Worm (Caenorhabditis elegans) whole organism, late embryonic: ENCODE results near the gene clc-31.

ENCODE experiments used
- K02D7.2 ChIP-seq: sonication (generic microtip); optimal IDR thresholded peaks from 2 replicates; lab custom pipeline; 2017; ENCODE audit warnings: mild to moderate bottlenecking, missing genetic modification characterization, missing compliant biosample characterization
- ama-1 ChIP-seq: fragments of 150-350 bp; optimal IDR thresholded peaks from 2 replicates; lab custom pipeline; 2014
- dve-1 ChIP-seq: sonication (generic microtip); optimal IDR thresholded peaks from 2 replicates; lab custom pipeline; 2017; ENCODE audit warnings: antibody characterized with exemption, mild to moderate bottlenecking, missing genetic modification characterization, missing compliant biosample characterization
- fkh-10 ChIP-seq: fragments of 150-350 bp; optimal IDR thresholded peaks from 2 replicates; lab custom pipeline; 2014; ENCODE audit warnings: missing biosample characterization, missing genetic modification reagents, missing genetic modification characterization
- fkh-6 ChIP-seq: sonication (generic microtip); optimal IDR thresholded peaks from 2 replicates; lab custom pipeline; 2016; ENCODE audit warnings: missing genetic modification characterization, missing compliant biosample characterization
- hlh-15 ChIP-seq: sonication (generic microtip); optimal IDR thresholded peaks from 2 replicates; lab custom pipeline; 2016; ENCODE audit warnings: missing genetic modification characterization, missing compliant biosample characterization
- hlh-30 ChIP-seq: sonication (generic microtip); optimal IDR thresholded peaks from 2 replicates; lab custom pipeline; 2017; ENCODE audit warnings: antibody characterized with exemption, missing genetic modification characterization, missing compliant biosample characterization; ENCODE audit not compliant: insufficient read depth
- nhr-11 ChIP-seq: fragments of 150-350 bp; optimal IDR thresholded peaks from 2 replicates; lab custom pipeline; 2014; ENCODE audit warnings: missing biosample characterization, missing genetic modification characterization
- npax-4 ChIP-seq: sonication (generic microtip); optimal IDR thresholded peaks from 2 replicates; lab custom pipeline; 2016; ENCODE audit warnings: missing genetic modification characterization, missing compliant biosample characterization
- pqm-1 ChIP-seq: sonication (generic microtip); optimal IDR thresholded peaks from 2 replicates; lab custom pipeline; 2016; ENCODE audit warnings: missing genetic modification characterization, missing compliant biosample characterization
- tbx-2 ChIP-seq: sonication (generic microtip); optimal IDR thresholded peaks from 2 replicates; lab custom pipeline; 2016; ENCODE audit warnings: missing genetic modification characterization, missing compliant biosample characterization
- unc-3 ChIP-seq, 2 experiments: fragments of 200-800 bp in 1 of 2; sonication (Bioruptor generic) in 1 of 2; sonication (generic microtip) in 1 of 2; conservative IDR thresholded peaks in 1 of 2; optimal IDR thresholded peaks in 1 of 2; 2 replicates each; pipeline versions ENCODE4 v1.3.6 to Lab custom; 2016 to 2022; ENCODE audit warnings: missing compliant biosample characterization in 2 of 2, missing genetic modification characterization in 2 of 2, missing genetic modification reagents in 1 of 2

DNA sequence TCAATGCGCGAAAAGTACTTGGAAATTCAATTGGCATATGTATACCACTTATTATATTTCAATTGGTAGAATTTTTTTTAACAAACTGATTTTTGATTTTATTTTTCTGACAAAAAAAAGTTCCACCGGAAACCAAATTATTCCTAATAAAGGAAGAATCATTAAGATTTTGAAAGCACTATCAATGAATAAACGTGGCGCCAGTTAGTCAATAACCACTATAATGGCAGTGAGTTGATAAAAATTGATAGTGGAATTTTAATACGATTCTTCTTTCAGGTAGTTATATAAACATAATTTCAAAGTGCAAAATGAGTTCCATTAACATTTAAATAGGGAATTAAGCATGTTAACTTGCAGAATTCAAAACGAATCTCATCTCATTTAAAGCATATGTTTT, 34.7 kb upstream of the clc-31 start, which contains the start of gene col-69:
- TF ChIP-seq pqm-1 (tag; lab: Kevin White, UChicago), result no peak
- no peak for TF ChIP-seq tbx-2 (tag; lab: Kevin White, UChicago)
- no peak for TF ChIP-seq ama-1 (lab: Kevin White, UChicago)
- no peak for TF ChIP-seq fkh-6 (tag; lab: Kevin White, UChicago)
- TF ChIP-seq unc-3 (GFP tag; conservative IDR thresholded peaks at IDR 0.05; lab: Robert Waterston, UW), result no peak
- no peak for TF ChIP-seq unc-3 (tag; optimal IDR thresholded peaks at IDR 0.05; lab: Kevin White, UChicago)
- TF ChIP-seq nhr-11, result no peak
- TF ChIP-seq hlh-15 (tag; lab: Kevin White, UChicago), result no peak
- TF ChIP-seq dve-1 (tag; lab: Kevin White, UChicago), result no peak
- TF ChIP-seq K02D7.2 (tag; lab: Kevin White, UChicago), result no peak
- TF ChIP-seq npax-4 (tag; lab: Kevin White, UChicago), result no peak
- TF ChIP-seq fkh-10 (GFP tag; lab: Kevin White, UChicago), result no peak
- no peak for TF ChIP-seq hlh-30 (tag; lab: Kevin White, UChicago)
